Worm (Caenorhabditis elegans) whole organism, mixed stage, embryonic: ENCODE results near the gene nep-3.

Source experiments
- blmp-1 ChIP-seq: fragments of 150-350 bp; optimal IDR thresholded peaks from 2 replicates; lab custom pipeline; 2014; ENCODE audit warnings: missing biosample characterization, missing genetic modification characterization
- ces-1 ChIP-seq: fragments of 150-350 bp; optimal IDR thresholded peaks from 2 replicates; lab custom pipeline; 2014; ENCODE audit warnings: missing biosample characterization, missing genetic modification reagents, missing genetic modification characterization
- mep-1 ChIP-seq: fragments of 150-350 bp; optimal IDR thresholded peaks from 2 replicates; lab custom pipeline; 2017; ENCODE audit warnings: missing biosample characterization, missing genetic modification reagents, missing genetic modification characterization, inconsistent platforms

ce11 chrII:3894755-3895154 is 17.7 kb upstream of the nep-3 start, which contains the start of gene F53C3.7:
- no peak for TF ChIP-seq blmp-1
- no peak for TF ChIP-seq mep-1 (tag; lab: Kevin White, UChicago)
- no peak for TF ChIP-seq ces-1 (GFP tag; lab: Kevin White, UChicago)
